Worm (Caenorhabditis elegans): ENCODE data around the gene best-3.

DNA sequence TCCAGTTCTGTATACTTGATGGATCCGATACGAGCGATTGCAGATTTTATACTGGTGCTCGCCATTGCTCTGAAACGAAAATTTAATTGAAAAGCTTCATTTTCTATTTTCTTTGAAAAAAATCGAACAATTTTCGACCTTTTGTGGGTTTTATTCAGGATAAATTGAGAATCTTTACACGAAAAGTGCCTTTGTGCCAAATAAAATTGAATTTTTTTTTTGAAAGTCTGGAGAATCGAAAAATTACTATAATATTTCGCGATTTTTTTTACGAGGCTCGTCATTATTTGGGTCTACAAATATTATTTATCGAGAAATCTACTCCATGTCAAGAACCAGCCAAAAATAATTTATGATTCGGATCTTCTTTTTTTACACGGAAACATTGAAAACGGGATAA is 29.1 kb downstream of the best-3 start, which contains the start of gene F23F1.10:
- TF ChIP-seq tbx-2 (tag; optimal IDR thresholded peaks at IDR 0.05) (no peak), aly-2 (tag; optimal IDR thresholded peaks at IDR 0.05) (no peak), lin-15B (tag; optimal IDR thresholded peaks at IDR 0.05) (no peak)
